Worm (Caenorhabditis elegans): ENCODE data around the gene npp-20.

npp-20 gene

DNA sequence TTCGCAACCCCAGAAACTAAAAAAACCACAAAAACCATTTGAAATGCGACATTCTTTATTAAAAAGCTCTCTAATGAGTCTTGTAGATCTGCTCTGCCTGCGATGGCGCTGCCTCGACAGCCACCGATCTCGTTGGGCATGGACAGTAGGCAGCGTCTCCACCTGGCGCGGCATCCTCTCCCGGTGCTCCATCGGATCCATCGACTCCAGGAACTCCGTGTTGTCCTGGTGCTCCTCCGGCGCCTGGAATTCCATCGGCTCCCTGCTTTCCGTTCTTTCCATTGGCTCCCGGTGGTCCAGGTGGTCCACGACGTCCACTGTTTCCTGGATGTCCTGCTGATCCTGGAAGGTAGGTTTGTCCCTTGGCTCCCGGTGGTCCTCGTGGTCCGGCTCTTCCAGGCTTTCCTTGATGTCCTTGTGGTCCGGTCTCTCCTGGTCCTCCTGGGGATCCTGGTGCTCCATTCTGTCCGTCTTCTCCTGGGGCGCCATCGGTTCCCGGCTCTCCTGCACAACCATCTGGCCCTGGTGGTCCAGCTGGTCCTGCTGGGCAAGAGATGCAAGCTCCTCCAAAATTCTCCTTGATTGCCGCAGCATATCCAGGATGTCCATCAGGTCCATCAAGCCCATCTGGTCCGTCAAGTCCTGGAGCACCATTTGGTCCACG lies 35.9 kb downstream of the npp-20 start:
- TF ChIP-seq elt-4 (tag; optimal IDR thresholded peaks at IDR 0.05): no peak
- TF ChIP-seq ceh-34 (tag; optimal IDR thresholded peaks at IDR 0.05): no peak
- no peak for TF ChIP-seq unc-42 (tag; optimal IDR thresholded peaks at IDR 0.05)
- TF ChIP-seq ceh-30 (tag; optimal IDR thresholded peaks at IDR 0.05): no peak
- TF ChIP-seq ceh-48 (tag; optimal IDR thresholded peaks at IDR 0.05): no peak
- no peak for TF ChIP-seq ceh-22 (tag; optimal IDR thresholded peaks at IDR 0.05)
- no peak for TF ChIP-seq F13H6.1 (tag; optimal IDR thresholded peaks at IDR 0.05)
- no peak for TF ChIP-seq gmeb-2 (tag; optimal IDR thresholded peaks at IDR 0.05)
- TF ChIP-seq npax-4 (tag; optimal IDR thresholded peaks at IDR 0.05): no peak
- TF ChIP-seq ceh-2 (tag; optimal IDR thresholded peaks at IDR 0.05): no peak
- TF ChIP-seq nfya-1 (tag; optimal IDR thresholded peaks at IDR 0.05): no peak
- no peak for TF ChIP-seq sox-4 (tag; optimal IDR thresholded peaks at IDR 0.05)
- TF ChIP-seq pha-2 (tag; optimal IDR thresholded peaks at IDR 0.05): no peak
- no peak for TF ChIP-seq fkh-10 (GFP tag; optimal IDR thresholded peaks at IDR 0.05)
- TF ChIP-seq T23F11.4 (GFP tag; optimal IDR thresholded peaks at IDR 0.05): no peak

DNA sequence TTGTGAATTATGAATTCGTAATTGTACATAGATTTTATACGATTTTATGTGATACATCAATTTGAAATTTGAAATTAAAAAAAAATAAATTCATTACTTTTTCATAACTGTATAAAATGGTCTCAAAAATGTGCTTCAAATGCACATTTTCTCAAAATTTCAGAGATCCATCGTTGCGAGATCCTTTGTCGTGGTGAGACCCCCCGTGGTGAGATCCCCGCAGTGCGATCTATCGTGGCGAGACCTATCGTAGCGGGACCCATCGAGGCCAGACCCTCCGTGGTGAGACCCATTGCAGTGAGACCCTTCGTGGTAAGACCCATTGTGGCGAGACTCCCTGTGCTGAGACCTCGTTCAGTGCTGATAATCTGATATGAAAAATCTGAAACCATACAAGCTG lies 36.4 kb downstream of the npp-20 start:
- TF ChIP-seq gmeb-2 (tag; optimal IDR thresholded peaks at IDR 0.05) (no peak), ref-2 (tag; optimal IDR thresholded peaks at IDR 0.05) (no peak), eyg-1 (tag; optimal IDR thresholded peaks at IDR 0.05) (no peak)

DNA sequence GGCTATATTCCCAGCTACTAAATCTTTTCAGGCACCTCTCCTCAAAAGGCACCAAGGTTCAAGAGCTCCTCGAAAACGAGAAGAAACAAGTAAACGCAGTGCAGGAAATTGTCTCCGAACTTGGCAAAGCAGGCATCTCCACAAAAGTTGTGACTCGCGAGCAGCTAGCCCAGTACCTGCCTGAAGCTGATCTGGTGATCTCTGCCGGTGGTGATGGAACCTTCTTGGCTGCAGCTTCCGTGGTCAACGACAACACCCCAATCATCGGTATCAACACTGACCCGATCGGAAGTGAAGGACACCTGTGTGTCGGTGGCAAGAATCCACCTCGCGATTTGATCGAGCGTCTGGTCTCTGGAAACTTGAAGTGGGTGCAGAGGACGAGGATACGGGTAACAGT lies 37.6 kb downstream of the npp-20 start:
- TF ChIP-seq npax-4 (tag; optimal IDR thresholded peaks at IDR 0.05) (no peak), ceh-6 (GFP tag; optimal IDR thresholded peaks at IDR 0.05) (no peak)

DNA sequence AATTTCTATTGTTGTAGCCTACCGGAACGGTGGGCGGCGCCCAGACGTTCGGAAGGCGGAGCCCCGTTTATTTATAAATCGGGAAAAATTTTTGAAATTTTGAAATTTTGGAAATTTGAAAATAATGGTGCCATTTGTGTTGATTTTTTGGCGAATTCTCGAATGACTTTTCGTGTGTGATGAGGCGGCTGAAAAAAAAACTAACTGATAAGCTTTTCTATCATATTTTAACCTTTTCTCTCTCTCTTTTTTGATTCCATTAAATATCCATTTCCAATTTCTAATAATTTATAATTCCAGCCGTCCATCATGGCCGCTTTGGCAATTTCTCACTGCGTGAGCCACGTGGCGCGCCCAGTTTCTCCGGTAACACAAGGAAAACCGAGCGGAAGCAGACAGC lies 39.0 kb downstream of the npp-20 start, which contains the start of gene nadk-1:
nadk-1 (plus strand) TSS at position 301 of the 400 bp plus-strand sequence.
- TF ChIP-seq pha-4 (tag; optimal IDR thresholded peaks at IDR 0.05) (no peak), ceh-45 (GFP tag; IDR thresholded peaks at IDR 0.05) (no peak), ama-1 (optimal IDR thresholded peaks at IDR 0.05) (no peak), ceh-9 (tag; optimal IDR thresholded peaks at IDR 0.05) (no peak), sdc-2 (tag; optimal IDR thresholded peaks at IDR 0.05) (no peak), eyg-1 (tag; optimal IDR thresholded peaks at IDR 0.05) (no peak), hlh-15 (tag; optimal IDR thresholded peaks at IDR 0.05) (no peak), elt-2 (tag; optimal IDR thresholded peaks at IDR 0.05) (no peak), ceh-48 (tag; optimal IDR thresholded peaks at IDR 0.05) (no peak), C38D4.7 (GFP tag; optimal IDR thresholded peaks at IDR 0.05) (no peak), ceh-24 (tag; optimal IDR thresholded peaks at IDR 0.05) (no peak), elt-4 (tag; optimal IDR thresholded peaks at IDR 0.05) (no peak), nfya-1 (tag; optimal IDR thresholded peaks at IDR 0.05) (no peak), sox-2 (GFP tag; IDR thresholded peaks at IDR 0.05) (no peak), ceh-22 (tag; optimal IDR thresholded peaks at IDR 0.05) (no peak), K09A11.1 (tag; optimal IDR thresholded peaks at IDR 0.05; ENCODE audit: insufficient read depth) (no peak), unc-55 (GFP tag; optimal IDR thresholded peaks at IDR 0.05) (no peak), odd-2 (tag; optimal IDR thresholded peaks at IDR 0.05) (no peak)

DNA sequence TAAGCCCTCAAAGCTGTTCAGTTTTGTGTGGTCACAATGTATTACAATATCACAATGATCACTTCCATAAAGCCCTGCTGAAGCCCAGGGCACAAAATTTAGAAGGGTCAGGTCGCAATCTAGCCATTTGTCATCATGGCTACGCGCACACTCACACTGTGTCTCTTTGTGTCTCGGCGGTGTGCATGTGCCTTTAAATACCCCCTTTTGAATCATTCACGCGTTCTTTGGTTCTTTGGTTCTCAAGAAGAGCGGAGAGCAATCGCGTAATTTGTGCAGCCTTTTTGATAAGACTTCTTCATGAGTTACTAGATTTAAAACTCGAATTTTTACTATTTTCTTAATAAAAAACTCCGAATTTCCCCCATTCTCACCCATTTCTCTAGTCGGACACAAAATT lies 40.8 kb downstream of the npp-20 start:
- TF ChIP-seq fkh-10 (GFP tag; optimal IDR thresholded peaks at IDR 0.05): no peak
- TF ChIP-seq ceh-45 (GFP tag; IDR thresholded peaks at IDR 0.05): no peak
- no peak for TF ChIP-seq ceh-6 (GFP tag; optimal IDR thresholded peaks at IDR 0.05)
- TF ChIP-seq elt-2 (tag; optimal IDR thresholded peaks at IDR 0.05): peak; percentile 55
- no peak for TF ChIP-seq T23F11.4 (GFP tag; optimal IDR thresholded peaks at IDR 0.05)
- no peak for TF ChIP-seq ceh-34 (tag; optimal IDR thresholded peaks at IDR 0.05)
- no peak for TF ChIP-seq fkh-6 (tag; optimal IDR thresholded peaks at IDR 0.05)
- no peak for TF ChIP-seq pag-3 (tag; optimal IDR thresholded peaks at IDR 0.05; ENCODE audit: borderline replicate concordance)
- TF ChIP-seq nhr-232 (tag; optimal IDR thresholded peaks at IDR 0.05): no peak

Data from whole organism, late embryonic.